Fruit fly (Drosophila melanogaster): ENCODE measurements around the gene lqfR.

The lqfR gene

dm6 chr3R:22362218-22362907, 48.7 kb upstream of the lqfR start, which contains the start of the genes JMJD6, CG7071 and Muted (continued):
- TF ChIP-seq Met (GFP tag; optimal IDR thresholded peaks at IDR 0.05), result peak; percentile 91
- TF ChIP-seq ss (GFP tag; optimal IDR thresholded peaks at IDR 0.05), result peak; percentile 61 to 68
- TF ChIP-seq CG11902 (GFP tag; optimal IDR thresholded peaks at IDR 0.05), result peak; percentile 78
- peak; percentile 75 for TF ChIP-seq CG8632 (GFP tag; optimal IDR thresholded peaks at IDR 0.05)
- TF ChIP-seq lz (GFP tag; optimal IDR thresholded peaks at IDR 0.05), result peak; percentile 93
- peak; percentile 47 for TF ChIP-seq CG1621 (tag; optimal IDR thresholded peaks at IDR 0.05)
- TF ChIP-seq Eip75B (GFP tag; optimal IDR thresholded peaks at IDR 0.05), result peak; percentile 88
- TF ChIP-seq CG34406 (GFP tag; optimal IDR thresholded peaks at IDR 0.05), result peak; percentile 85
- TF ChIP-seq CG6854 (GFP tag; optimal IDR thresholded peaks at IDR 0.05), result peak; percentile 60
- peak; percentile 60 for TF ChIP-seq Blimp-1 (GFP tag; optimal IDR thresholded peaks at IDR 0.05)
- TF ChIP-seq net (GFP tag; optimal IDR thresholded peaks at IDR 0.05), result peak; percentile 80
- TF ChIP-seq CG15336 (GFP tag; IDR thresholded peaks at IDR 0.05), result peak; percentile 84
- TF ChIP-seq CG8119 (GFP tag; IDR thresholded peaks at IDR 0.05), result peak; percentile 74; the same call in 2 of the 3 replicates
- peak; percentile 72 for TF ChIP-seq dac (GFP tag; optimal IDR thresholded peaks at IDR 0.05)
- no peak for TF ChIP-seq CG9139 (GFP tag; optimal IDR thresholded peaks at IDR 0.05)
- TF ChIP-seq CG8319 (GFP tag; optimal IDR thresholded peaks at IDR 0.05), result peak; percentile 78
- peak; percentile 95 for TF ChIP-seq Eip78C (GFP tag)
- TF ChIP-seq OdsH (GFP tag; optimal IDR thresholded peaks at IDR 0.05), result peak; percentile 90

DNA sequence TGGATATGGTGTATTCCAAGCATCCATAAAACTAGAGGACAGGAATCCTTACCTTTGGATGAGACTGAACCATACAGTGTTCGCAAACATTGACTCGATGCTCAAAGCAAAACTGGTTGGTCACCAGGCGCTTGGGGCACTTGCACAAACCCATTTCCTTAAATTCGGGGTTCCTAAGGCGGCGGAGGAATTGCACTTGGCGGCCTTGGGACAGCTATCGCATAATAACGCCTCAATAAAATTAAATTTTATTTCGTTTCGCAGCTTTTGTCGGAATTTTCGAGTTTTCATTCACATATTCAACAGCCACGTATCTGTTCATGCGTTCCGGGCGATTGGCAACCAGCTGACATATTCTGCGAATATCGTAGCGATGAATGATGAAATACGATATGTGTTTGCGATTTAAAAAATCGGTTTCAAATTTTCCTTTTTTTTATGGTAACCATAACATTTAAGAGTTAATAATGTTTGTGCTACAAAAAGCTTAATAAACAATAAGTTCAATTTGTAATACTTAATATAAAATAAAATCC, 45.4 kb upstream of the lqfR start, which contains the start of gene CG5382:
CG5382 (minus strand) TSS at position 324 of the 536 bp plus-strand sequence.
- TF ChIP-seq CG16779 (tag; optimal IDR thresholded peaks at IDR 0.05) (no peak), CG32006 (GFP tag; optimal IDR thresholded peaks at IDR 0.05) (no peak), ss (GFP tag; optimal IDR thresholded peaks at IDR 0.05) (no peak), Hr39 (GFP tag; optimal IDR thresholded peaks at IDR 0.05) (no peak), Sox102F (GFP tag; optimal IDR thresholded peaks at IDR 0.05) (no peak), Sox14 (GFP tag; optimal IDR thresholded peaks at IDR 0.05) (no peak), CG9139 (GFP tag; optimal IDR thresholded peaks at IDR 0.05) (no peak), CG8319 (GFP tag; optimal IDR thresholded peaks at IDR 0.05) (no peak), fd85E (GFP tag; optimal IDR thresholded peaks at IDR 0.05) (no peak), esn (GFP tag; optimal IDR thresholded peaks at IDR 0.05) (no peak), vri (GFP tag; optimal IDR thresholded peaks at IDR 0.05) (no peak), fkh (GFP tag; optimal IDR thresholded peaks at IDR 0.05) (no peak), svp (GFP tag) (no peak), CG31627 (GFP tag; optimal IDR thresholded peaks at IDR 0.05) (no peak), achi (GFP tag; optimal IDR thresholded peaks at IDR 0.05) (no peak), CG1621 (tag; optimal IDR thresholded peaks at IDR 0.05) (no peak), CG6276 (GFP tag; optimal IDR thresholded peaks at IDR 0.05) (no peak), CG7368 (GFP tag; optimal IDR thresholded peaks at IDR 0.05) (no peak), acj6 (GFP tag; optimal IDR thresholded peaks at IDR 0.05) (no peak)

DNA sequence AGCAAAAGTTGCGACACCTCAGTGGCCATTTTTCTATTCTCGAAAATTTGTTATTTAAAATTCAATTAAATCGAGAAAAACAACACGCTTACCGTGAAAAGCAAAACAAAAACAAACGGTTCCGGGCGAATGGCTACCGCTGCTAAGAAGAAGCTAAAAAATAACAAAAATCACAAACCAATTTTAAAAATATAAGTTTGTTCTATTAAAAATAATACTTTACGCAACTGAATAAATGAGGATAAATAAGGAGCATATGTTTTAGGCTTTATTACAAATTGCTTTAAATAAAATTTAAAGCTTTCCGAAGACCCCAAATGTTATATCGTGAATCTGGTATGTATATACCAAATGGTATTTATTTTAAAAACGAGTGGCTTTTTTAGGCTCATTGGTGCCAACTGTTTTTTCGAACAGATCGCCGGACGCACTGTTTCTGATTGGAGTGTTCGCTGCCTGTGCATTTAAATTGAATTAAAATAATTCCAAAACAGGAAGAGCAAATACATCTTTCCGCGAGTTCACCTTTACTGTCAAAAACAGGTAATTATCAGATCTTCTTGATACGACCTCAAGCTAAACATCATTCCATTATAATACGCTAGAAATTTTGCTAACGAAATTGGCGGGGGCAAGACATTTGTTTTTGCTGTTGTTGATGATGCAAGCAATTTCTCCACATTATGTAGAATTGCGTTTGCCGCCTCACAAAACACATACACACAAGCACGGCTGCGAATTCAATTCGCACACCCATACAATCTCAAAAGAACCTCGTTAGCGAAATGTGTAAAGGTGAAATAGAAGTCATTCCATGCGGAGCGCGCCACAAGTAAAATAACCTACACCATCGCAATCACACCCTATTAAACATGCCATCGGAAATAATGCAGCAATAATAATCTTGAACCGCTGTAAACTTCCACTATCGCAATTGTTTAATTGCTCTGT, 43.7 kb upstream of the lqfR start, which contains the start of the genes Polr3F and PyK:
Polr3F (minus strand) TSS at position 248 of the 951 bp plus-strand sequence.
PyK (plus strand) TSS at position 411 of the 951 bp plus-strand sequence.
- TF ChIP-seq CG6276 (GFP tag; optimal IDR thresholded peaks at IDR 0.05) (peak; percentile 41), Gug (GFP tag; IDR thresholded peaks at IDR 0.05) (no peak), CG31627 (GFP tag; optimal IDR thresholded peaks at IDR 0.05) (peak; percentile 1), CG1621 (tag; optimal IDR thresholded peaks at IDR 0.05) (peak; percentile 52), cyc (GFP tag; optimal IDR thresholded peaks at IDR 0.05) (peak; percentile 26), achi (GFP tag; optimal IDR thresholded peaks at IDR 0.05) (peak; percentile 12), pdm3 (GFP tag; optimal IDR thresholded peaks at IDR 0.05) (peak; percentile 36), topi (GFP tag; optimal IDR thresholded peaks at IDR 0.05) (peak; percentile 39), CG32006 (GFP tag; optimal IDR thresholded peaks at IDR 0.05) (peak; percentile 55), CG9139 (GFP tag; optimal IDR thresholded peaks at IDR 0.05) (no peak), CG15336 (GFP tag; IDR thresholded peaks at IDR 0.05) (peak; percentile 58), fkh (GFP tag; optimal IDR thresholded peaks at IDR 0.05) (no peak), Eip78C (GFP tag) (peak; percentile 72), vri (GFP tag; optimal IDR thresholded peaks at IDR 0.05) (peak; percentile 48), ss (GFP tag; optimal IDR thresholded peaks at IDR 0.05) (peak in 1 of 2 experiments; percentile 32), CG16779 (tag; optimal IDR thresholded peaks at IDR 0.05) (no peak), CG10669 (GFP tag; optimal IDR thresholded peaks at IDR 0.05) (peak; percentile 47), lz (GFP tag; optimal IDR thresholded peaks at IDR 0.05) (peak; percentile 36), CG6163 (GFP tag; IDR thresholded peaks at IDR 0.05) (peak; percentile 67; the same call in 2 of the 3 replicates), CG10631 (GFP tag; optimal IDR thresholded peaks at IDR 0.05) (no peak), eg (GFP tag; IDR thresholded peaks at IDR 0.05) (peak; percentile 72), Sox14 (GFP tag; optimal IDR thresholded peaks at IDR 0.05) (peak; percentile 47), CG7368 (GFP tag; optimal IDR thresholded peaks at IDR 0.05) (no peak), dac (GFP tag; optimal IDR thresholded peaks at IDR 0.05) (peak; percentile 30), esn (GFP tag; optimal IDR thresholded peaks at IDR 0.05) (peak; percentile 46), Ets21C (GFP tag; optimal IDR thresholded peaks at IDR 0.05) (no peak)
